Worm (Caenorhabditis elegans) whole organism, L1 larva: ENCODE measurements around the gene C37C3.10.

ENCODE experiments used
- F16B12.6 ChIP-seq: fragments of 150-350 bp; optimal IDR thresholded peaks from 2 replicates; lab custom pipeline; 2014; ENCODE audit warnings: missing biosample characterization, missing genetic modification characterization
- Y116A8C.19 ChIP-seq: sonication (generic microtip); optimal IDR thresholded peaks from 2 replicates; lab custom pipeline; 2016; ENCODE audit warnings: missing compliant biosample characterization, missing genetic modification characterization, borderline replicate concordance
- alr-1 ChIP-seq: fragments of 200-800 bp; sonication (Bioruptor generic); optimal IDR thresholded peaks from 2 replicates; lab custom pipeline; 2018; ENCODE audit warnings: borderline replicate concordance, mild to moderate bottlenecking, missing genetic modification characterization, missing compliant biosample characterization
- ceh-63 ChIP-seq: fragments of 200-800 bp; sonication (Bioruptor generic); optimal IDR thresholded peaks from 2 replicates; lab custom pipeline; 2018; ENCODE audit warnings: mild to moderate bottlenecking, missing genetic modification characterization, missing compliant biosample characterization
- ceh-82 ChIP-seq, 3 experiments: fragments of 150-350 bp in 1 of 3; sonication (generic microtip) in 2 of 3; optimal IDR thresholded peaks; 2 replicates each; lab custom pipeline; 2014 to 2017; ENCODE audit warnings: missing biosample characterization in 3 of 3, missing genetic modification characterization in 3 of 3
- ceh-88 ChIP-seq: fragments of 200-800 bp; sonication (Bioruptor generic); IDR thresholded peaks from 2 replicates; pipeline ENCODE4 v1.3.6; 2022; ENCODE audit warnings: missing genetic modification characterization, missing compliant biosample characterization
- ceh-90 ChIP-seq: sonication (generic microtip); optimal IDR thresholded peaks from 2 replicates; lab custom pipeline; 2016; ENCODE audit warnings: missing genetic modification characterization, missing compliant biosample characterization
- dsc-1 ChIP-seq: sonication (generic microtip); optimal IDR thresholded peaks from 2 replicates; lab custom pipeline; 2016; ENCODE audit warnings: mild to moderate bottlenecking, missing genetic modification characterization, missing compliant biosample characterization
- efl-1 ChIP-seq, 4 experiments: fragments of 150-350 bp; optimal IDR thresholded peaks in 3 of 4; peaks in 1 of 4; 1 replicate in 1 of 4; 2 replicates in 3 of 4; lab custom pipeline; 2014; ENCODE audit warnings: missing biosample characterization in 2 of 4, missing genetic modification characterization in 2 of 4, missing genetic modification reagents in 2 of 4
- efl-3 ChIP-seq: fragments of 200-800 bp; sonication (Bioruptor generic); optimal IDR thresholded peaks from 2 replicates; lab custom pipeline; 2018; ENCODE audit warnings: mild to moderate bottlenecking, missing genetic modification characterization, missing compliant biosample characterization
- egl-13 ChIP-seq: sonication (generic microtip); optimal IDR thresholded peaks from 2 replicates; lab custom pipeline; 2016; ENCODE audit warnings: missing genotype, missing genetic modification reagents, missing genetic modification characterization, missing compliant biosample characterization
- egl-27 ChIP-seq, 2 experiments: fragments of 150-350 bp in 1 of 2; sonication (generic microtip); optimal IDR thresholded peaks; 3 replicates each; lab custom pipeline; 2017 to 2018; ENCODE audit warnings: missing biosample characterization in 2 of 2, missing genetic modification characterization in 2 of 2, missing genetic modification reagents in 2 of 2
- ets-5 ChIP-seq: fragments of 200-800 bp; sonication (Bioruptor generic); IDR thresholded peaks from 2 replicates; pipeline ENCODE4 v1.3.6; 2022; ENCODE audit warnings: missing genetic modification characterization, missing compliant biosample characterization
- fkh-4 ChIP-seq: sonication (generic microtip); optimal IDR thresholded peaks from 2 replicates; lab custom pipeline; 2016; ENCODE audit warnings: missing compliant biosample characterization, missing genetic modification characterization, borderline replicate concordance
- fos-1 ChIP-seq: fragments of 150-350 bp; optimal IDR thresholded peaks from 2 replicates; lab custom pipeline; 2014; ENCODE audit warnings: missing biosample characterization, missing genetic modification characterization
- grh-1 ChIP-seq: fragments of 200-800 bp; sonication (Bioruptor generic); IDR thresholded peaks from 2 replicates; pipeline ENCODE4 v1.3.6; 2022; ENCODE audit warnings: missing genetic modification reagents, missing genetic modification characterization, missing compliant biosample characterization
- hlh-17 ChIP-seq: fragments of 200-800 bp; sonication (Bioruptor generic); optimal IDR thresholded peaks from 2 replicates; lab custom pipeline; 2018; ENCODE audit warnings: missing genetic modification characterization, mild to moderate bottlenecking, missing compliant biosample characterization, moderate library complexity, borderline replicate concordance
- hlh-4 ChIP-seq: sonication (generic microtip); optimal IDR thresholded peaks from 2 replicates; lab custom pipeline; 2016; ENCODE audit warnings: mild to moderate bottlenecking, missing genetic modification characterization, missing compliant biosample characterization
- lin-14 ChIP-seq: fragments of 200-800 bp; sonication (Bioruptor generic); optimal IDR thresholded peaks from 2 replicates; lab custom pipeline; 2018; ENCODE audit warnings: mild to moderate bottlenecking, missing genetic modification characterization, moderate library complexity, missing compliant biosample characterization
- lin-15B ChIP-seq: fragments of 150-350 bp; sonication (generic microtip); optimal IDR thresholded peaks from 3 replicates; lab custom pipeline; 2014; ENCODE audit warnings: missing biosample characterization, missing genetic modification characterization
- lin-35 ChIP-seq, 2 experiments: fragments of 150-350 bp; optimal IDR thresholded peaks; 2 replicates each; lab custom pipeline; 2014; ENCODE audit warnings: missing biosample characterization in 2 of 2, missing genetic modification characterization in 2 of 2, missing genetic modification reagents in 2 of 2
- lir-3 ChIP-seq: sonication (generic microtip); optimal IDR thresholded peaks from 2 replicates; lab custom pipeline; 2016; ENCODE audit warnings: mild to moderate bottlenecking, missing genetic modification characterization, moderate library complexity, missing compliant biosample characterization; ENCODE audit not compliant: poor library complexity
- lsy-2 ChIP-seq, 2 experiments: fragments of 150-350 bp; optimal IDR thresholded peaks; 2 replicates each; lab custom pipeline; 2014; ENCODE audit warnings: missing biosample characterization in 2 of 2, missing genetic modification characterization in 2 of 2
- mdl-1 ChIP-seq, 2 experiments: fragments of 150-350 bp; optimal IDR thresholded peaks; 2 replicates each; lab custom pipeline; 2014 to 2017; ENCODE audit warnings: missing biosample characterization in 2 of 2, missing genetic modification characterization in 2 of 2, inconsistent platforms in 1 of 2
- mep-1 ChIP-seq: fragments of 150-350 bp; optimal IDR thresholded peaks from 2 replicates; lab custom pipeline; 2014; ENCODE audit warnings: missing biosample characterization, missing genetic modification characterization
- nhr-12 ChIP-seq: sonication (generic microtip); optimal IDR thresholded peaks from 2 replicates; lab custom pipeline; 2017; ENCODE audit warnings: missing biosample characterization, missing genetic modification characterization
- nhr-19 ChIP-seq: fragments of 200-800 bp; sonication (Bioruptor generic); conservative IDR thresholded peaks from 2 replicates; pipeline ENCODE4 v1.3.6; 2022; ENCODE audit warnings: missing genetic modification characterization, missing compliant biosample characterization
- nhr-47 ChIP-seq: sonication (generic microtip); optimal IDR thresholded peaks from 2 replicates; lab custom pipeline; 2016; ENCODE audit warnings: mild to moderate bottlenecking, missing genetic modification characterization, moderate library complexity, missing compliant biosample characterization
- nhr-71 ChIP-seq: sonication (generic microtip); optimal IDR thresholded peaks from 2 replicates; lab custom pipeline; 2016; ENCODE audit warnings: mild to moderate bottlenecking, missing genetic modification characterization, moderate library complexity, missing compliant biosample characterization
- nhr-76 ChIP-seq: sonication (generic microtip); optimal IDR thresholded peaks from 2 replicates; lab custom pipeline; 2017; ENCODE audit warnings: missing biosample characterization, missing genetic modification characterization
- nhr-77 ChIP-seq: fragments of 150-350 bp; optimal IDR thresholded peaks from 2 replicates; lab custom pipeline; 2014; ENCODE audit warnings: missing biosample characterization, missing genetic modification characterization
- nhr-84 ChIP-seq: sonication (generic microtip); optimal IDR thresholded peaks from 2 replicates; lab custom pipeline; 2017; ENCODE audit warnings: missing biosample characterization, missing genetic modification characterization
- nhr-85 ChIP-seq: sonication (generic microtip); peaks from one replicate; lab custom pipeline; 2016; ENCODE audit warnings: missing genetic modification characterization, inconsistent platforms, missing compliant biosample characterization
- pag-3 ChIP-seq: sonication (generic microtip); optimal IDR thresholded peaks from 2 replicates; lab custom pipeline; 2017; ENCODE audit warnings: missing genetic modification characterization, mild to moderate bottlenecking, missing compliant biosample characterization, antibody characterized with exemption, borderline replicate concordance; ENCODE audit not compliant: insufficient read depth
- pqm-1 ChIP-seq: sonication (generic microtip); optimal IDR thresholded peaks from 3 replicates; lab custom pipeline; 2017; ENCODE audit warnings: missing biosample characterization, missing genetic modification characterization
- skn-1 ChIP-seq: fragments of 150-350 bp; optimal IDR thresholded peaks from 2 replicates; lab custom pipeline; 2014; ENCODE audit warnings: missing biosample characterization, missing genetic modification characterization
- snpc-4 ChIP-seq: fragments of 150-350 bp; optimal IDR thresholded peaks from 2 replicates; lab custom pipeline; 2014; ENCODE audit warnings: missing biosample characterization, missing genetic modification characterization
- snu-23 ChIP-seq: sonication (generic microtip); optimal IDR thresholded peaks from 2 replicates; lab custom pipeline; 2016; ENCODE audit warnings: missing genetic modification characterization, missing compliant biosample characterization
- sptf-1 ChIP-seq: fragments of 150-350 bp; optimal IDR thresholded peaks from 2 replicates; lab custom pipeline; 2014; ENCODE audit warnings: missing biosample characterization, missing genetic modification characterization
- sup-37 ChIP-seq: fragments of 200-800 bp; sonication (Bioruptor generic); optimal IDR thresholded peaks from 2 replicates; lab custom pipeline; 2018; ENCODE audit warnings: mild to moderate bottlenecking, missing genetic modification characterization, missing compliant biosample characterization
- swsn-7 ChIP-seq: sonication (generic microtip); optimal IDR thresholded peaks from 2 replicates; lab custom pipeline; 2016; ENCODE audit warnings: missing genetic modification characterization, missing compliant biosample characterization
- tlp-1 ChIP-seq: fragments of 150-350 bp; optimal IDR thresholded peaks from 2 replicates; lab custom pipeline; 2014; ENCODE audit warnings: missing biosample characterization, missing genetic modification characterization
- unc-30 ChIP-seq: sonication (generic microtip); optimal IDR thresholded peaks from 2 replicates; lab custom pipeline; 2017; ENCODE audit warnings: missing biosample characterization, missing genetic modification characterization
- unc-86 ChIP-seq: sonication (generic microtip); optimal IDR thresholded peaks from 2 replicates; lab custom pipeline; 2016; ENCODE audit warnings: missing genetic modification characterization, missing compliant biosample characterization
- unc-98 ChIP-seq: fragments of 200-800 bp; sonication (Bioruptor generic); IDR thresholded peaks from 2 replicates; pipeline ENCODE4 v1.3.6; 2022; ENCODE audit warnings: missing genetic modification characterization, missing compliant biosample characterization
- vab-15 ChIP-seq: sonication (generic microtip); optimal IDR thresholded peaks from 2 replicates; lab custom pipeline; 2017; ENCODE audit warnings: missing genotype, mild to moderate bottlenecking, missing genetic modification characterization, missing compliant biosample characterization
- xbp-1 ChIP-seq: sonication (generic microtip); optimal IDR thresholded peaks from 2 replicates; lab custom pipeline; 2016; ENCODE audit warnings: missing genetic modification characterization, missing compliant biosample characterization
- zip-4 ChIP-seq: fragments of 200-800 bp; sonication (Bioruptor generic); optimal IDR thresholded peaks from 2 replicates; lab custom pipeline; 2018; ENCODE audit warnings: mild to moderate bottlenecking, missing genetic modification characterization, moderate library complexity, missing compliant biosample characterization
- ztf-4 ChIP-seq: fragments of 150-350 bp; optimal IDR thresholded peaks from 2 replicates; lab custom pipeline; 2014; ENCODE audit warnings: missing biosample characterization, missing genetic modification characterization

The C37C3.10 gene

ce11 chrV:7825836-7826235 lies 37.0 kb downstream of the C37C3.10 start:
- TF ChIP-seq skn-1 (no peak), ceh-90 (tag; lab: Kevin White, UChicago) (no peak), nhr-85 (tag; lab: Kevin White, UChicago) (no peak), lin-35 (GFP tag; optimal IDR thresholded peaks at IDR 0.05; lab: Kevin White, UChicago) (no peak), alr-1 (tag; lab: Kevin White, UChicago) (no peak), egl-13 (tag; lab: Kevin White, UChicago) (no peak), nhr-77 (no peak), ets-5 (GFP tag; lab: Robert Waterston, UW) (no peak), ztf-4 (no peak), Y116A8C.19 (no peak), lin-15B (tag; lab: Kevin White, UChicago) (no peak), vab-15 (tag; lab: Kevin White, UChicago) (no peak)

ce11 chrV:7824138-7824537 lies 38.7 kb downstream of the C37C3.10 start:
- no peak for TF ChIP-seq ceh-88 (GFP tag; lab: Robert Waterston, UW)
- no peak for TF ChIP-seq efl-1 (optimal IDR thresholded peaks at IDR 0.05; lab: Kevin White, UChicago)
- TF ChIP-seq efl-1 (GFP tag; optimal IDR thresholded peaks at IDR 0.05 in 1 of 2; lab: Kevin White, UChicago): peak in 1 of 2 experiments; percentile 72
- no peak for TF ChIP-seq ceh-82 (tag; optimal IDR thresholded peaks at IDR 0.05; lab: Kevin White, UChicago)
- no peak for TF ChIP-seq hlh-4
- TF ChIP-seq dsc-1: peak; percentile 70

ce11 chrV:7822655-7823054 lies 40.2 kb downstream of the C37C3.10 start:
- no peak for TF ChIP-seq grh-1 (GFP tag; lab: Robert Waterston, UW)
- TF ChIP-seq lir-3 (tag; lab: Kevin White, UChicago): no peak
- no peak for TF ChIP-seq mep-1
- TF ChIP-seq unc-86 (tag; lab: Kevin White, UChicago): no peak
- TF ChIP-seq egl-13 (tag; lab: Kevin White, UChicago): no peak
- TF ChIP-seq lin-14: peak; percentile 90
- no peak for TF ChIP-seq ets-5 (GFP tag; lab: Robert Waterston, UW)
- no peak for TF ChIP-seq hlh-17
- TF ChIP-seq sptf-1 (tag; lab: Kevin White, UChicago): no peak
- no peak for TF ChIP-seq pqm-1 (tag; lab: Kevin White, UChicago)
- no peak for TF ChIP-seq nhr-84
- no peak for TF ChIP-seq zip-4 (GFP tag; lab: Kevin White, UChicago)
- TF ChIP-seq ceh-63 (GFP tag; lab: Kevin White, UChicago): no peak
- peak; percentile 49 for TF ChIP-seq dsc-1
- peak; percentile 29 for TF ChIP-seq xbp-1 (tag; lab: Kevin White, UChicago)
- no peak for TF ChIP-seq pag-3 (tag; lab: Kevin White, UChicago)
- TF ChIP-seq fos-1 (tag; lab: Kevin White, UChicago): peak; percentile 39
- TF ChIP-seq nhr-19 (GFP tag; lab: Robert Waterston, UW): peak; percentile 47
- TF ChIP-seq unc-98 (GFP tag; lab: Robert Waterston, UW): 0 out of 2 replicates have a peak, but pooled peaks have one; percentile 27
- TF ChIP-seq tlp-1: no peak
- no peak for TF ChIP-seq sup-37 (GFP tag; lab: Kevin White, UChicago)
- TF ChIP-seq efl-3 (GFP tag; lab: Kevin White, UChicago): no peak
- no peak for TF ChIP-seq snpc-4 (tag; lab: Kevin White, UChicago)
- TF ChIP-seq F16B12.6 (tag; lab: Kevin White, UChicago): no peak
- peak in 1 of 2 experiments; percentile 15 for TF ChIP-seq mdl-1 (tag; optimal IDR thresholded peaks at IDR 0.05; lab: Kevin White, UChicago)
- TF ChIP-seq nhr-12 (tag; lab: Kevin White, UChicago): no peak
- no peak for TF ChIP-seq unc-30 (tag; lab: Kevin White, UChicago)
- no peak for TF ChIP-seq nhr-85 (tag; lab: Kevin White, UChicago)
- TF ChIP-seq snu-23 (GFP tag; lab: Kevin White, UChicago): peak; percentile 53
- TF ChIP-seq nhr-47 (tag; lab: Kevin White, UChicago): no peak
- TF ChIP-seq nhr-76 (tag; lab: Kevin White, UChicago): no peak
- no peak for TF ChIP-seq ceh-90 (tag; lab: Kevin White, UChicago)
- TF ChIP-seq egl-27 (tag; optimal IDR thresholded peaks at IDR 0.05; lab: Kevin White, UChicago): no peak
- TF ChIP-seq lin-35 (GFP tag; optimal IDR thresholded peaks at IDR 0.05; lab: Kevin White, UChicago): no peak
- no peak for TF ChIP-seq fkh-4 (tag; lab: Kevin White, UChicago)
- TF ChIP-seq swsn-7 (tag; lab: Kevin White, UChicago): peak; percentile 37
- peak; percentile 86 for TF ChIP-seq nhr-71
- peak; percentile 31 to 45 for TF ChIP-seq lsy-2 (tag; optimal IDR thresholded peaks at IDR 0.05; lab: Kevin White, UChicago)
